Worm (Caenorhabditis elegans): ENCODE data around the gene Y4C6B.4.

DNA sequence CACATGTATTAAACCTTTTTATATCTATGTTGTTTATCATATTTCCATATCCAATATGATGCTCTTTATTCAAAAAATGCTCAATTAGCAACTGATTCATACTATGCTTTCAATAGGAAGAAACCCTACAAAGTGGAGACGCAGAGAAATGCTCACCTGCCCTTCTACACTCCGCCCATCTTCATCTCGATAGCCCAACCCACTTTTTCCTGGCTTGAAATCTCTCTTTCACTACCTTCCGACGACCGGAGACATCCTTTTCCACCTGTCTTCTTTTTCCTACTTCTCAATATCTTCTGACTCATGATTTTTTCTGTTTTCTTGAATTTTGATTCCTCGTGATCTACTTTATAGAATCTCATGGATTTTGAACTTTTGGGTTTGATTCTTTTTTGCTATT, 37.3 kb upstream of the Y4C6B.4 start:
- no peak for TF ChIP-seq nhr-237 (tag; optimal IDR thresholded peaks at IDR 0.05)
- no peak for TF ChIP-seq mdl-1 (tag; optimal IDR thresholded peaks at IDR 0.05)
- TF ChIP-seq aly-2 (tag; optimal IDR thresholded peaks at IDR 0.05), result no peak
- no peak for TF ChIP-seq snpc-4 (tag; optimal IDR thresholded peaks at IDR 0.05)
- TF ChIP-seq R02D3.7 (tag; optimal IDR thresholded peaks at IDR 0.05), result no peak
- no peak for TF ChIP-seq nhr-28 (tag; optimal IDR thresholded peaks at IDR 0.05)
- TF ChIP-seq nhr-12 (tag; optimal IDR thresholded peaks at IDR 0.05), result no peak
